Worm (Caenorhabditis elegans) whole organism, L4/young adult: Measurements from ENCODE around the gene maa-1.

Source experiments
- W03F9.2 ChIP-seq: fragments of 150-350 bp; optimal IDR thresholded peaks from 2 replicates; lab custom pipeline; 2014; ENCODE audit warnings: missing biosample characterization, missing genetic modification characterization
- him-1 ChIP-seq: sonication (generic microtip); optimal IDR thresholded peaks from 2 replicates; lab custom pipeline; 2016; ENCODE audit warnings: missing genotype, missing genetic modification reagents, missing genetic modification characterization, missing compliant biosample characterization

ce11 chrIII:11833449-11833848 is 11.1 kb upstream of the maa-1 start:
- no peak for TF ChIP-seq W03F9.2 (tag; lab: Kevin White, UChicago)
- TF ChIP-seq him-1 (tag; lab: Kevin White, UChicago), result no peak
